Worm (Caenorhabditis elegans) whole organism, L1 larva: ENCODE results near the gene F58G1.3.
A peak's percentile ranks its signal among the peaks of the same experiment; 100 is the strongest.

ENCODE experiments used
- F16B12.6 ChIP-seq: fragments of 150-350 bp; optimal IDR thresholded peaks from 2 replicates; lab custom pipeline; 2014; ENCODE audit warnings: missing biosample characterization, missing genetic modification characterization
- aha-1 ChIP-seq: fragments of 150-350 bp; optimal IDR thresholded peaks from 2 replicates; lab custom pipeline; 2014; ENCODE audit warnings: missing biosample characterization, missing genetic modification characterization
- alr-1 ChIP-seq: fragments of 200-800 bp; sonication (Bioruptor generic); optimal IDR thresholded peaks from 2 replicates; lab custom pipeline; 2018; ENCODE audit warnings: borderline replicate concordance, mild to moderate bottlenecking, missing genetic modification characterization, missing compliant biosample characterization
- blmp-1 ChIP-seq: fragments of 150-350 bp; optimal IDR thresholded peaks from 2 replicates; lab custom pipeline; 2014; ENCODE audit warnings: missing biosample characterization, missing genetic modification characterization
- ceh-63 ChIP-seq: fragments of 200-800 bp; sonication (Bioruptor generic); optimal IDR thresholded peaks from 2 replicates; lab custom pipeline; 2018; ENCODE audit warnings: mild to moderate bottlenecking, missing genetic modification characterization, missing compliant biosample characterization
- dpl-1 ChIP-seq, 3 experiments: fragments of 150-350 bp in 2 of 3; sonication (generic microtip) in 1 of 3; optimal IDR thresholded peaks; 2 replicates each; lab custom pipeline; 2014 to 2017; ENCODE audit warnings: missing biosample characterization in 3 of 3, missing genetic modification characterization in 3 of 3, missing genetic modification reagents in 3 of 3
- dsc-1 ChIP-seq: sonication (generic microtip); optimal IDR thresholded peaks from 2 replicates; lab custom pipeline; 2016; ENCODE audit warnings: mild to moderate bottlenecking, missing genetic modification characterization, missing compliant biosample characterization
- efl-1 ChIP-seq, 4 experiments: fragments of 150-350 bp; optimal IDR thresholded peaks in 3 of 4; peaks in 1 of 4; 1 replicate in 1 of 4; 2 replicates in 3 of 4; lab custom pipeline; 2014; ENCODE audit warnings: missing biosample characterization in 2 of 4, missing genetic modification characterization in 2 of 4, missing genetic modification reagents in 2 of 4
- egl-13 ChIP-seq: sonication (generic microtip); optimal IDR thresholded peaks from 2 replicates; lab custom pipeline; 2016; ENCODE audit warnings: missing genotype, missing genetic modification reagents, missing genetic modification characterization, missing compliant biosample characterization
- elt-2 ChIP-seq: sonication (generic microtip); optimal IDR thresholded peaks from 2 replicates; lab custom pipeline; 2016; ENCODE audit warnings: missing genetic modification characterization, mild to moderate bottlenecking, inconsistent platforms, missing compliant biosample characterization, missing genetic modification reagents
- elt-3 ChIP-seq, 6 experiments: fragments of 150-350 bp in 1 of 6; sonication (generic microtip); optimal IDR thresholded peaks; 2 replicates each; lab custom pipeline; 2017 to 2018; ENCODE audit warnings: missing biosample characterization in 6 of 6, missing genetic modification characterization in 6 of 6, inconsistent platforms in 1 of 6
- fkh-10 ChIP-seq: sonication (generic microtip); optimal IDR thresholded peaks from 2 replicates; lab custom pipeline; 2017; ENCODE audit warnings: missing biosample characterization, missing genetic modification reagents, missing genetic modification characterization
- fkh-4 ChIP-seq: sonication (generic microtip); optimal IDR thresholded peaks from 2 replicates; lab custom pipeline; 2016; ENCODE audit warnings: missing compliant biosample characterization, missing genetic modification characterization, borderline replicate concordance
- hpl-2 ChIP-seq: fragments of 150-350 bp; optimal IDR thresholded peaks from 2 replicates; lab custom pipeline; 2014; ENCODE audit warnings: missing biosample characterization, missing genetic modification reagents, missing genetic modification characterization
- irx-1 ChIP-seq: sonication (generic microtip); optimal IDR thresholded peaks from 2 replicates; lab custom pipeline; 2016; ENCODE audit warnings: missing genetic modification characterization, missing compliant biosample characterization
- lin-13 ChIP-seq: fragments of 150-350 bp; optimal IDR thresholded peaks from 2 replicates; lab custom pipeline; 2014; ENCODE audit warnings: missing biosample characterization, missing genetic modification reagents, missing genetic modification characterization
- lin-35 ChIP-seq, 2 experiments: fragments of 150-350 bp; optimal IDR thresholded peaks; 2 replicates each; lab custom pipeline; 2014; ENCODE audit warnings: missing biosample characterization in 2 of 2, missing genetic modification characterization in 2 of 2, missing genetic modification reagents in 2 of 2
- lsy-2 ChIP-seq, 2 experiments: fragments of 150-350 bp; optimal IDR thresholded peaks; 2 replicates each; lab custom pipeline; 2014; ENCODE audit warnings: missing biosample characterization in 2 of 2, missing genetic modification characterization in 2 of 2
- mab-9 ChIP-seq: fragments of 200-800 bp; sonication (Bioruptor generic); IDR thresholded peaks from 2 replicates; pipeline ENCODE4 v1.3.6; 2022; ENCODE audit warnings: missing genetic modification reagents, missing genetic modification characterization, missing compliant biosample characterization
- mdl-1 ChIP-seq, 2 experiments: fragments of 150-350 bp; optimal IDR thresholded peaks; 2 replicates each; lab custom pipeline; 2014 to 2017; ENCODE audit warnings: missing biosample characterization in 2 of 2, missing genetic modification characterization in 2 of 2, inconsistent platforms in 1 of 2
- mep-1 ChIP-seq: fragments of 150-350 bp; optimal IDR thresholded peaks from 2 replicates; lab custom pipeline; 2014; ENCODE audit warnings: missing biosample characterization, missing genetic modification characterization
- nhr-11 ChIP-seq: fragments of 150-350 bp; optimal IDR thresholded peaks from 2 replicates; lab custom pipeline; 2014; ENCODE audit warnings: missing biosample characterization, missing genetic modification characterization
- nhr-19 ChIP-seq: fragments of 200-800 bp; sonication (Bioruptor generic); conservative IDR thresholded peaks from 2 replicates; pipeline ENCODE4 v1.3.6; 2022; ENCODE audit warnings: missing genetic modification characterization, missing compliant biosample characterization
- nhr-20 ChIP-seq: sonication (generic microtip); optimal IDR thresholded peaks from 2 replicates; lab custom pipeline; 2016; ENCODE audit warnings: mild to moderate bottlenecking, missing genetic modification characterization, missing compliant biosample characterization
- pax-3 ChIP-seq: fragments of 200-800 bp; sonication (Bioruptor generic); optimal IDR thresholded peaks from 2 replicates; lab custom pipeline; 2018; ENCODE audit warnings: mild to moderate bottlenecking, missing genetic modification characterization, moderate library complexity, missing compliant biosample characterization
- skn-1 ChIP-seq: fragments of 150-350 bp; optimal IDR thresholded peaks from 2 replicates; lab custom pipeline; 2014; ENCODE audit warnings: missing biosample characterization, missing genetic modification characterization
- sptf-1 ChIP-seq: fragments of 150-350 bp; optimal IDR thresholded peaks from 2 replicates; lab custom pipeline; 2014; ENCODE audit warnings: missing biosample characterization, missing genetic modification characterization
- tbx-2 ChIP-seq: sonication (generic microtip); optimal IDR thresholded peaks from 2 replicates; lab custom pipeline; 2016; ENCODE audit warnings: missing genetic modification characterization, missing compliant biosample characterization
- unc-30 ChIP-seq: sonication (generic microtip); optimal IDR thresholded peaks from 2 replicates; lab custom pipeline; 2017; ENCODE audit warnings: missing biosample characterization, missing genetic modification characterization
- unc-62 ChIP-seq: fragments of 150-350 bp; optimal IDR thresholded peaks from 2 replicates; lab custom pipeline; 2014; ENCODE audit warnings: missing biosample characterization, missing genetic modification reagents, missing genetic modification characterization
- unc-86 ChIP-seq: sonication (generic microtip); optimal IDR thresholded peaks from 2 replicates; lab custom pipeline; 2016; ENCODE audit warnings: missing genetic modification characterization, missing compliant biosample characterization
- unc-98 ChIP-seq: fragments of 200-800 bp; sonication (Bioruptor generic); IDR thresholded peaks from 2 replicates; pipeline ENCODE4 v1.3.6; 2022; ENCODE audit warnings: missing genetic modification characterization, missing compliant biosample characterization
- ztf-11 ChIP-seq, 2 experiments: sonication (generic microtip); optimal IDR thresholded peaks; 2 replicates each; lab custom pipeline; 2016 to 2017; ENCODE audit warnings: missing genetic modification characterization in 2 of 2, missing biosample characterization in 1 of 2, missing compliant biosample characterization in 1 of 2

Gene F58G1.3

DNA sequence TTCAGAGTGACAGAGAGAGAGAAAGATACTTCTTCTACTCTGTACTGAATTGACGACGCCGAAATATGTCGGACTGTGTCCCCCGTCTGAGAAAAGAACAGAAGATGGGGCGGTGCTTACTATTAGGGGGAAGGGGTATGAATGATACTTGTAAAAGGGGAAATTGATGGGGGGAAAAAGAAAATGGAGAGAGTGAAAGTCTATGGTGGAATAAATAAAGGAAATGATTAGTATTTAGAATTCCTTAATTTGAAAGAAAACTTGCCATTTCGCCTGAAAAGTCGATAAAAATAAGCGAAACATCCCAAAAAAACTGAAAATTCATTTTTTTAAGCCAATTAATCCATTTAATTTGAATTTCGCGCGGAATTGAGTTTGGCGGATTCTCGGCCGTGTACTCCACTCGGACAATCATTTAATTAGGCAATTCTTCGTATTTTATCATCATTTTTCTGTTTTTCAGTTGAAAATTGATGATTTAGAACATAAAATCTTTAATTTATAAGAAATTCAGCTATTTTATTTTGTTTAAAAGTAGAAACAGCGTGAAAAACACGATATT lies 13.5 kb downstream of the F58G1.3 start, which contains the start of gene F35C5.12 (continued):
- TF ChIP-seq blmp-1 (tag; lab: Kevin White, UChicago): peak; percentile 22
- TF ChIP-seq nhr-20: peak; percentile 58
- TF ChIP-seq lsy-2 (tag; optimal IDR thresholded peaks at IDR 0.05; lab: Kevin White, UChicago): peak; percentile 67 to 68
- peak; percentile 87 to 92 (median 90) for TF ChIP-seq dpl-1 (GFP tag; optimal IDR thresholded peaks at IDR 0.05; lab: Kevin White, UChicago)
- TF ChIP-seq pax-3: peak; percentile 52
- no peak for TF ChIP-seq mdl-1 (tag; optimal IDR thresholded peaks at IDR 0.05; lab: Kevin White, UChicago)
- TF ChIP-seq alr-1 (tag; lab: Kevin White, UChicago): no peak
- TF ChIP-seq unc-98 (GFP tag; lab: Robert Waterston, UW): peak; percentile 23; the same call in 1 of the 2 replicates
- TF ChIP-seq nhr-11 (tag; lab: Kevin White, UChicago): no peak
- no peak for TF ChIP-seq sptf-1 (tag; lab: Kevin White, UChicago)
- peak; percentile 8 for TF ChIP-seq lin-13
- TF ChIP-seq mab-9: 0 out of 2 replicates have a peak, but pooled peaks have one; percentile 18
- TF ChIP-seq fkh-10 (GFP tag; lab: Kevin White, UChicago): no peak
- TF ChIP-seq efl-1 (optimal IDR thresholded peaks at IDR 0.05; lab: Kevin White, UChicago): peak; percentile 94 to 95
- TF ChIP-seq efl-1 (GFP tag; optimal IDR thresholded peaks at IDR 0.05 in 1 of 2; lab: Kevin White, UChicago): peak; percentile 89 to 99
- TF ChIP-seq ztf-11 (tag; optimal IDR thresholded peaks at IDR 0.05; lab: Kevin White, UChicago): peak in 1 of 2 experiments; percentile 74
- TF ChIP-seq elt-2 (tag; lab: Kevin White, UChicago): peak; percentile 22
- no peak for TF ChIP-seq aha-1 (tag; lab: Kevin White, UChicago)
- TF ChIP-seq irx-1 (tag; lab: Kevin White, UChicago): peak; percentile 68
- no peak for TF ChIP-seq ceh-63 (GFP tag; lab: Kevin White, UChicago)
- TF ChIP-seq lin-35 (GFP tag; optimal IDR thresholded peaks at IDR 0.05; lab: Kevin White, UChicago): peak; percentile 88 to 94

DNA sequence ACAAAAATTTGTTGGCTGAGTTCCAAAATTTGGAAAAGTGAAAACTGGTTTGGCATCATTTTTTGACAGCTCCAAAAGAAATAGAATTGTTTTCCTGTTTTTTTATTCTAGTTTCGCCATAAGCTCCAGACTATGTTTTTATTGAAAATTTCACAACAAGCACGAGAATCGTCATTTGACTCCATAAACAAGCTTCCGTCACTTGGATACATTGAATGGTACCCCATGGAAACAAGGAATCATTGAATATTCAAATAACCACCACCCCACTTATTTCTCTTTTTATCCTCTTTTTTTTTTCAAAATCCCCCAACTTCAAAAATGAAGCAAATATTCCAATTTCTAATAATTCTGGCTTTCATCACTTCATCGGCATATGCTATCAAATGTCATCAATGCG lies 19.4 kb downstream of the F58G1.3 start, which contains the start of gene ddn-2:
TSS of gene ddn-2 (plus strand) at position 301 of the 400 bp plus-strand sequence.
- TF ChIP-seq F16B12.6 (tag; lab: Kevin White, UChicago): no peak
- TF ChIP-seq efl-1 (optimal IDR thresholded peaks at IDR 0.05; lab: Kevin White, UChicago): no peak
- TF ChIP-seq efl-1 (GFP tag; optimal IDR thresholded peaks at IDR 0.05 in 1 of 2; lab: Kevin White, UChicago): peak in 1 of 2 experiments; percentile 21

DNA sequence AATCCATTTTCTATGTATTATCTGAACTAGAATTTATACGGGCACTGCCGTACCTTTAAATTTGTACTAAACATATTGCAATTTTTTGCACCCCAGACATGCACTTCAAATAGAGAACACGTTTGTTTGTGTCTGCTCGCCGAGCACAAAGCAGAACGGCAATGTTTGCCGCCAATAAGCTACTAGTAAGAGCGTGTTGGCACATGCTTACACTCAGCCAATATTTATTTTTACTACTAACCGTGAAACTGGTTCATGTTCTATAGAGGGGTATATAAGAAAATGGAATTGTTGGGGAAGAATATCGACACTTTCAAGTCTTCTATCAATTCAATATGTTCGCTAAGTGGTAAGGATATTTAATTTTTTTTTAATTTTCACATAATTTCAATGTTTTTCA lies 21.1 kb downstream of the F58G1.3 start, which contains the start of gene nspb-11:
TSS of gene nspb-11 (plus strand) at position 301 of the 400 bp plus-strand sequence.
- TF ChIP-seq efl-1 (optimal IDR thresholded peaks at IDR 0.05; lab: Kevin White, UChicago) (no peak), efl-1 (GFP tag; optimal IDR thresholded peaks at IDR 0.05 in 1 of 2; lab: Kevin White, UChicago) (peak in 1 of 2 experiments; percentile 42), fkh-4 (tag; lab: Kevin White, UChicago) (no peak)

DNA sequence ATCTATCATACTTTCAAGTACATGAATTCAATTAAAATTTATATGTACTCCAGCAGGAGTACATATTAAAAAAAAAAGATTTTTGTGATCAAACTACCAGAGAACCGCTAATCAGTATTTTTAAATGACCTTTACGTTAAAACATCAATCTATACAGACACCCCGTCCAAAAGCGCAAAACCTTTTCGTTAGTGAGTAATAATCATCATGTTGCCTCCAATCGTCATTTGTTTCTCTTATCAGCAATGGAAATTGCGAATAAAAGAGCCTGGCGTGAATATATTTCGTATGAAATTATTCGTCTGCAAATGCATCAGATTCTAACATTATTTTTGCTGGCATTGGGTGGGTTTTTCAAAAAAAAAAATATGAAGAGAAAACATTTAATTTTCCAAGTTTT lies 24.0 kb downstream of the F58G1.3 start, which contains the start of gene clec-66:
TSS of gene clec-66 (plus strand) at position 225 of the 400 bp plus-strand sequence.
- TF ChIP-seq hpl-2: no peak
- no peak for TF ChIP-seq unc-30 (tag; lab: Kevin White, UChicago)
- no peak for TF ChIP-seq dpl-1 (GFP tag; optimal IDR thresholded peaks at IDR 0.05; lab: Kevin White, UChicago)
- TF ChIP-seq elt-3 (tag; optimal IDR thresholded peaks at IDR 0.05; lab: Kevin White, UChicago): no peak
- TF ChIP-seq tbx-2 (tag; lab: Kevin White, UChicago): no peak
- TF ChIP-seq lin-13: no peak
- no peak for TF ChIP-seq unc-86
- TF ChIP-seq unc-98 (GFP tag; lab: Robert Waterston, UW): no peak
- TF ChIP-seq mep-1 (tag; lab: Kevin White, UChicago): no peak
- TF ChIP-seq skn-1: no peak
- no peak for TF ChIP-seq nhr-19
- no peak for TF ChIP-seq egl-13
- TF ChIP-seq, all 84 proteins: peak for 0

DNA sequence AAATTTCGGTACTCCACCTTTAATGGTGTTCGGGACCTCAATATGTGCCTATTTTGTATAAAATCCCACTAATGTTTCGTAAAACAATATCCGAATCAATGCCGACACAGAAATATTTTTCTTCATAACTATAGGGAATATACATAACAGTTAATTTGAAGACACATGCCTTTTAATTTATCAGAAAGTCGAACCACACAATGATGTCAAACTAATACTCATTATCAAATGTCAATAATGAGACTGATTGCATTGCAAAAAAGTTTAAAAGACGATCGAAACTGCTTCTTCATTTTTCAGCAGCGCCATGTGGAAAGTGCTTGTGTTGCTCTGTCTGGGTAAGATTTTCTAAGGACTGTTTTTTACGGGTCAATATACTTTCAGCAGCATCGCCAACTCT lies 27.1 kb downstream of the F58G1.3 start, which contains the start of gene clec-65:
TSS of gene clec-65 (plus strand) at position 301 of the 400 bp plus-strand sequence.
- TF ChIP-seq dsc-1 (tag; lab: Kevin White, UChicago): no peak
- TF ChIP-seq unc-62 (GFP tag; lab: Kevin White, UChicago): no peak
- no peak for TF ChIP-seq irx-1 (tag; lab: Kevin White, UChicago)
- no peak for TF ChIP-seq elt-3 (tag; optimal IDR thresholded peaks at IDR 0.05; lab: Kevin White, UChicago)
